Worm (Caenorhabditis elegans) whole organism, L3 larva: ENCODE measurements around the gene ubh-2.

Source experiments
- mdl-1 ChIP-seq: fragments of 150-350 bp; optimal IDR thresholded peaks from 2 replicates; lab custom pipeline; 2014; ENCODE audit warnings: missing biosample characterization, missing genetic modification characterization
- nhr-23 ChIP-seq: fragments of 150-350 bp; optimal IDR thresholded peaks from 2 replicates; lab custom pipeline; 2014; ENCODE audit warnings: missing biosample characterization, missing genetic modification reagents, missing genetic modification characterization
- nhr-28 ChIP-seq: fragments of 150-350 bp; optimal IDR thresholded peaks from 2 replicates; lab custom pipeline; 2014; ENCODE audit warnings: missing biosample characterization, missing genetic modification characterization
- pha-4 ChIP-seq: fragments of 150-350 bp; optimal IDR thresholded peaks from 2 replicates; lab custom pipeline; 2014; ENCODE audit warnings: missing biosample characterization, missing genetic modification reagents, missing genetic modification characterization
- unc-39 ChIP-seq: sonication (generic microtip); optimal IDR thresholded peaks from 4 replicates; lab custom pipeline; 2017; ENCODE audit warnings: missing biosample characterization, missing genetic modification characterization
- zag-1 ChIP-seq: fragments of 150-350 bp; optimal IDR thresholded peaks from 2 replicates; lab custom pipeline; 2014; ENCODE audit warnings: missing biosample characterization, missing genetic modification characterization

ce11 chrV:6493821-6494220, 15.8 kb downstream of the ubh-2 start, which contains the start of gene cpt-6:
- TF ChIP-seq mdl-1 (tag; lab: Kevin White, UChicago) (no peak), nhr-23 (tag; lab: Kevin White, UChicago) (no peak), zag-1 (tag; lab: Kevin White, UChicago) (no peak), nhr-28 (tag; lab: Kevin White, UChicago) (no peak), unc-39 (tag; lab: Kevin White, UChicago) (no peak), pha-4 (tag; lab: Kevin White, UChicago) (no peak)
